Fruit fly (Drosophila melanogaster) Kc167 (cell line): ENCODE data around the gene sordd1.

Source experiments
- h ChIP-seq: fragments of >200 bp; optimal IDR thresholded peaks from 3 replicates; lab custom pipeline; 2018; ENCODE audit warnings: missing external identifiers
- insv ChIP-seq: fragments of >200 bp; optimal IDR thresholded peaks from 3 replicates; lab custom pipeline; 2018; ENCODE audit warnings: missing external identifiers

- TF ChIP-seq insv (no peak), h (lab: Kevin White, UChicago) (no peak)
These were observed 21.1 kb upstream of the sordd1 start for dm6 chrX:15816905-15817304.
